Worm (Caenorhabditis elegans): ENCODE results near the gene hlb-1.

Gene hlb-1

ce11 chrX:13833448-13833847 lies 49.1 kb downstream of the hlb-1 start:
- TF ChIP-seq hlh-15 (tag; optimal IDR thresholded peaks at IDR 0.05): no peak
- TF ChIP-seq syd-9 (tag; optimal IDR thresholded peaks at IDR 0.05): no peak
- no peak for TF ChIP-seq pqm-1 (tag; optimal IDR thresholded peaks at IDR 0.05)
- no peak for TF ChIP-seq pax-1 (tag; optimal IDR thresholded peaks at IDR 0.05)
- TF ChIP-seq ref-2 (tag; optimal IDR thresholded peaks at IDR 0.05): no peak
- TF ChIP-seq C08G9.2 (tag; optimal IDR thresholded peaks at IDR 0.05): no peak
- TF ChIP-seq madf-2 (tag; optimal IDR thresholded peaks at IDR 0.05): no peak
- TF ChIP-seq ceh-18 (tag; optimal IDR thresholded peaks at IDR 0.05): no peak
- no peak for TF ChIP-seq hlh-6 (tag; optimal IDR thresholded peaks at IDR 0.05)
- TF ChIP-seq Y22D7AL.16 (tag; optimal IDR thresholded peaks at IDR 0.05): no peak
- no peak for TF ChIP-seq nhr-232 (tag; optimal IDR thresholded peaks at IDR 0.05)
- TF ChIP-seq pha-4 (tag; optimal IDR thresholded peaks at IDR 0.05): no peak
- TF ChIP-seq npax-4 (tag; optimal IDR thresholded peaks at IDR 0.05): no peak

ce11 chrX:13823482-13823881 lies 59.1 kb downstream of the hlb-1 start, which contains the start of gene twk-23:
Gene twk-23 (minus strand): TSS chrX:13823582.
- no peak for TF ChIP-seq fax-1 (tag; optimal IDR thresholded peaks at IDR 0.05)
- TF ChIP-seq tbx-2 (tag; optimal IDR thresholded peaks at IDR 0.05): no peak
- TF ChIP-seq hlh-6 (tag; optimal IDR thresholded peaks at IDR 0.05): no peak
- TF ChIP-seq npax-4 (tag; optimal IDR thresholded peaks at IDR 0.05): no peak
- no peak for TF ChIP-seq ceh-34 (tag; optimal IDR thresholded peaks at IDR 0.05)
- no peak for TF ChIP-seq nhr-11 (tag; optimal IDR thresholded peaks at IDR 0.05)
- no peak for TF ChIP-seq sox-4 (tag; optimal IDR thresholded peaks at IDR 0.05)
- no peak for TF ChIP-seq K02D7.2 (tag; optimal IDR thresholded peaks at IDR 0.05)
- no peak for TF ChIP-seq Y22D7AL.16 (tag; optimal IDR thresholded peaks at IDR 0.05)
- no peak for TF ChIP-seq ahr-1 (tag; optimal IDR thresholded peaks at IDR 0.05)
- TF ChIP-seq ceh-30 (tag; optimal IDR thresholded peaks at IDR 0.05): no peak
- no peak for TF ChIP-seq nfya-1 (tag; optimal IDR thresholded peaks at IDR 0.05)
- no peak for TF ChIP-seq fkh-6 (tag; optimal IDR thresholded peaks at IDR 0.05)

- TF ChIP-seq elt-2 (tag; optimal IDR thresholded peaks at IDR 0.05) (peak; percentile 76), hlh-30 (tag; optimal IDR thresholded peaks at IDR 0.05; ENCODE audit: insufficient read depth) (no peak), gmeb-2 (tag; optimal IDR thresholded peaks at IDR 0.05) (no peak), pag-3 (tag; optimal IDR thresholded peaks at IDR 0.05; ENCODE audit: borderline replicate concordance) (no peak), ceh-14 (tag; optimal IDR thresholded peaks at IDR 0.05) (no peak), unc-55 (GFP tag; optimal IDR thresholded peaks at IDR 0.05) (no peak)
Observed at ce11 chrX:13818791-13819190, 63.7 kb downstream of the hlb-1 start.
